Fruit fly (Drosophila melanogaster) S2 (cell line): Measurements from ENCODE around the gene BRWD3.

Source experiments
- CG8478 ChIP-seq: fragments of >200 bp; optimal IDR thresholded peaks from 2 replicates; lab custom pipeline; 2018
- CTCF ChIP-seq, 2 experiments: fragments of >200 bp; optimal IDR thresholded peaks; 2 replicates each; lab custom pipeline; 2018

DNA sequence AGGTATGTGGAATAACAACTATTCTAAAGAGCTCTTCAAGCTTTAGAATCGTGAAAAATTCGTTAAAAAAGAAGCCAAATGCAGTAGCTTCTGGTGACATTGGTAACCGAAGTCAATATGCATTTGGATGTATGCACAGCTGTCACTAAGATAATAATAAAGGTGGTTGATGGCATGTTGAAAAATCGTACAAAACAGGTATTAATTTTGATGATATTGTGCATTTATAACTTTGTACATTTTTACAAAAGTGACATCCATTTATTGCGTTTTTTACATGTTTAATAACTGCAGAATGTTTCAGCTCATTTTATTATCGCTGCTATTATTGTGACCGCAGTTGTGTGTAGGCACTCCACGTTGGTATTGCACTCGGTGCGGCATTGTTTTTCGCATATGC is 17.3 kb upstream of the BRWD3 start:
- TF ChIP-seq CG8478 (lab: Kevin White, UChicago), result no peak
- TF ChIP-seq CTCF (optimal IDR thresholded peaks at IDR 0.05; lab: Kevin White, UChicago), result no peak
